Fruit fly (Drosophila melanogaster) ovary, adult (tissue): ENCODE measurements around the gene CG6055.

ENCODE experiments used
- CG17801 ChIP-seq: fragments of 200-800 bp; optimal IDR thresholded peaks from 2 replicates; lab custom pipeline; 2019; ENCODE audit warnings: missing biosample characterization, mild to moderate bottlenecking, missing genetic modification characterization, moderate library complexity; ENCODE audit not compliant: partially characterized antibody

The CG6055 gene

dm6 chr2L:7503719-7504118 is 37.4 kb downstream of the CG6055 start:
- TF ChIP-seq CG17801 (GFP tag; lab: Kevin White, UChicago): no peak

- no peak for TF ChIP-seq CG17801 (GFP tag; lab: Kevin White, UChicago)
Observed at dm6 chr2L:7504529-7504928, 38.2 kb downstream of the CG6055 start.

- no peak for TF ChIP-seq CG17801 (GFP tag; lab: Kevin White, UChicago)
Observed at dm6 chr2L:7505976-7506375, 39.6 kb downstream of the CG6055 start.

dm6 chr2L:7507447-7507846 is 41.1 kb downstream of the CG6055 start:
- TF ChIP-seq CG17801 (GFP tag; lab: Kevin White, UChicago): no peak

- TF ChIP-seq CG17801 (GFP tag; lab: Kevin White, UChicago): no peak
Observed at dm6 chr2L:7508463-7508862, 42.1 kb downstream of the CG6055 start.

- no peak for TF ChIP-seq CG17801 (GFP tag; lab: Kevin White, UChicago)
Observed at dm6 chr2L:7508867-7509266, 42.5 kb downstream of the CG6055 start.

dm6 chr2L:7512860-7513259 is 46.5 kb downstream of the CG6055 start:
- no peak for TF ChIP-seq CG17801 (GFP tag; lab: Kevin White, UChicago)

- TF ChIP-seq CG17801 (GFP tag; lab: Kevin White, UChicago): no peak
Observed at dm6 chr2L:7513321-7514059, 47.1 kb downstream of the CG6055 start.

- no peak for TF ChIP-seq CG17801 (GFP tag; lab: Kevin White, UChicago)
Observed at dm6 chr2L:7515396-7515795, 49.1 kb downstream of the CG6055 start.

dm6 chr2L:7518896-7519295 is 52.6 kb downstream of the CG6055 start:
- no peak for TF ChIP-seq CG17801 (GFP tag; lab: Kevin White, UChicago)

- TF ChIP-seq CG17801 (GFP tag; lab: Kevin White, UChicago): no peak
Observed at dm6 chr2L:7519580-7520174, 53.3 kb downstream of the CG6055 start.

- no peak for TF ChIP-seq CG17801 (GFP tag; lab: Kevin White, UChicago)
Observed at dm6 chr2L:7520575-7520974, 54.2 kb downstream of the CG6055 start.

dm6 chr2L:7521627-7522026 is 55.3 kb downstream of the CG6055 start:
- no peak for TF ChIP-seq CG17801 (GFP tag; lab: Kevin White, UChicago)
